Fruit fly (Drosophila melanogaster): ENCODE results near the gene CG8219.
A peak's percentile ranks its signal among the peaks of the same experiment; 100 is the strongest.

The CG8219 gene

dm6 chr3L:6218517-6219155 lies 18.4 kb downstream of the CG8219 start (continued):
- TF ChIP-seq pfk (GFP tag; optimal IDR thresholded peaks at IDR 0.05) (peak; percentile 94), wor (GFP tag; IDR thresholded peaks at IDR 0.05) (no peak), zen (tag; optimal IDR thresholded peaks at IDR 0.05) (no peak), Gug (GFP tag; IDR thresholded peaks at IDR 0.05) (no peak), MESR4 (GFP tag; optimal IDR thresholded peaks at IDR 0.05) (no peak), Hmx (GFP tag; optimal IDR thresholded peaks at IDR 0.05) (no peak), sr (GFP tag; IDR thresholded peaks at IDR 0.05) (no peak), CG30431 (GFP tag; optimal IDR thresholded peaks at IDR 0.05) (no peak), B-H2 (GFP tag; optimal IDR thresholded peaks at IDR 0.05) (peak; percentile 15), CG16863 (GFP tag; optimal IDR thresholded peaks at IDR 0.05) (no peak), Xbp1 (GFP tag; optimal IDR thresholded peaks at IDR 0.05) (no peak), CG15269 (tag; optimal IDR thresholded peaks at IDR 0.05) (no peak), sisA (GFP tag; IDR thresholded peaks at IDR 0.05) (no peak), Mes4 (GFP tag; optimal IDR thresholded peaks at IDR 0.05) (no peak), Chrac-16 (GFP tag; optimal IDR thresholded peaks at IDR 0.05) (no peak), CG31224 (GFP tag; IDR thresholded peaks at IDR 0.05) (no peak), CG11085 (GFP tag; IDR thresholded peaks at IDR 0.05) (no peak), tup (GFP tag; optimal IDR thresholded peaks at IDR 0.05) (no peak), usp (GFP tag; optimal IDR thresholded peaks at IDR 0.05) (no peak), Fer3 (tag; optimal IDR thresholded peaks at IDR 0.05) (no peak), Hand (GFP tag; optimal IDR thresholded peaks at IDR 0.05) (no peak), zfh1 (GFP tag; IDR thresholded peaks at IDR 0.05) (no peak), nau (GFP tag; optimal IDR thresholded peaks at IDR 0.05) (peak; percentile 16), CG11398 (GFP tag; optimal IDR thresholded peaks at IDR 0.05) (no peak), CG9609 (GFP tag; optimal IDR thresholded peaks at IDR 0.05) (no peak), CG2712 (tag; optimal IDR thresholded peaks at IDR 0.05) (no peak), CoRest (tag; optimal IDR thresholded peaks at IDR 0.05) (no peak), nerfin-2 (GFP tag; IDR thresholded peaks at IDR 0.05; ENCODE audit: partially characterized antibody) (no peak), Rx (GFP tag; IDR thresholded peaks at IDR 0.05) (no peak), tap (tag; optimal IDR thresholded peaks at IDR 0.05) (no peak), ken (GFP tag; IDR thresholded peaks at IDR 0.05) (no peak), rib (GFP tag; IDR thresholded peaks at IDR 0.05) (no peak), CG10979 (tag; optimal IDR thresholded peaks at IDR 0.05) (peak; percentile 10), CG9727 (GFP tag; optimal IDR thresholded peaks at IDR 0.05) (no peak), CG32532 (GFP tag; IDR thresholded peaks at IDR 0.05) (no peak; the same call in 1 of the 2 replicates), sens-2 (GFP tag; IDR thresholded peaks at IDR 0.05) (no peak), sd (tag; optimal IDR thresholded peaks at IDR 0.05) (peak; percentile 63), gcm (GFP tag; optimal IDR thresholded peaks at IDR 0.05) (peak; percentile 36), CG17359 (tag; optimal IDR thresholded peaks at IDR 0.05) (no peak), CHES-1-like (GFP tag; optimal IDR thresholded peaks at IDR 0.05) (no peak), Kr (GFP tag; optimal IDR thresholded peaks at IDR 0.05) (no peak), Pdp1 (GFP tag; optimal IDR thresholded peaks at IDR 0.05) (no peak), CG15514 (GFP tag; optimal IDR thresholded peaks at IDR 0.05) (no peak), CG4360 (GFP tag; IDR thresholded peaks at IDR 0.05) (no peak), CG14965 (GFP tag; optimal IDR thresholded peaks at IDR 0.05; ENCODE audit: borderline replicate concordance) (no peak), Trl (optimal IDR thresholded peaks at IDR 0.05) (peak; percentile 70 to 72), Trl (GFP tag; optimal IDR thresholded peaks at IDR 0.05) (no peak), Awh (GFP tag; IDR thresholded peaks at IDR 0.05) (no peak), pros (GFP tag; optimal IDR thresholded peaks at IDR 0.05) (no peak), CG7556 (GFP tag; optimal IDR thresholded peaks at IDR 0.05) (no peak), run (tag; optimal IDR thresholded peaks at IDR 0.05) (no peak)
